Worm (Caenorhabditis elegans): ENCODE measurements around the gene pigw-1.

Gene pigw-1

ce11 chrII:2871816-2872215 is 12.9 kb downstream of the pigw-1 start, which contains the start of gene Y110A2AL.10:
Gene Y110A2AL.10, minus strand, starts transcription at chrII:2871916.
- TF ChIP-seq jun-1 (tag; optimal IDR thresholded peaks at IDR 0.05) (no peak), egl-5 (tag; optimal IDR thresholded peaks at IDR 0.05) (no peak), fkh-2 (tag; optimal IDR thresholded peaks at IDR 0.05) (no peak), daf-12 (tag; optimal IDR thresholded peaks at IDR 0.05) (no peak), ceh-82 (tag; optimal IDR thresholded peaks at IDR 0.05) (no peak), fkh-10 (GFP tag; optimal IDR thresholded peaks at IDR 0.05) (no peak), mdl-1 (tag; optimal IDR thresholded peaks at IDR 0.05) (no peak), ZK546.5 (tag; optimal IDR thresholded peaks at IDR 0.05) (no peak), nhr-25 (tag; optimal IDR thresholded peaks at IDR 0.05) (no peak), snpc-4 (tag; optimal IDR thresholded peaks at IDR 0.05) (no peak), nhr-23 (tag; optimal IDR thresholded peaks at IDR 0.05) (no peak), elt-3 (tag; optimal IDR thresholded peaks at IDR 0.05) (no peak), ama-1 (optimal IDR thresholded peaks at IDR 0.05) (no peak), unc-62 (GFP tag; optimal IDR thresholded peaks at IDR 0.05) (no peak), R02D3.7 (tag; optimal IDR thresholded peaks at IDR 0.05) (no peak), mml-1 (tag; optimal IDR thresholded peaks at IDR 0.05) (no peak), pqm-1 (tag; optimal IDR thresholded peaks at IDR 0.05) (no peak)

ce11 chrII:2867701-2868100 is 17.0 kb downstream of the pigw-1 start, which contains the start of gene Y110A2AL.2:
Gene Y110A2AL.2, plus strand, starts transcription at chrII:2868001.
- TF ChIP-seq ztf-4 (tag; optimal IDR thresholded peaks at IDR 0.05) (no peak), R02D3.7 (tag; optimal IDR thresholded peaks at IDR 0.05) (no peak), zag-1 (tag; optimal IDR thresholded peaks at IDR 0.05) (no peak), elt-3 (tag; optimal IDR thresholded peaks at IDR 0.05) (no peak), nhr-25 (tag; optimal IDR thresholded peaks at IDR 0.05) (no peak), nhr-77 (tag; optimal IDR thresholded peaks at IDR 0.05) (no peak)

ce11 chrII:2866541-2867124 is 18.1 kb downstream of the pigw-1 start, which contains the start of the genes Y110A2AL.9 and Y110A2AL.3:
Gene Y110A2AL.9, minus strand, starts transcription at chrII:2866641.
Gene Y110A2AL.3, plus strand, starts transcription at chrII:2867074.
- TF ChIP-seq pqm-1 (tag; optimal IDR thresholded peaks at IDR 0.05) (no peak), ztf-11 (tag; optimal IDR thresholded peaks at IDR 0.05) (no peak), ama-1 (optimal IDR thresholded peaks at IDR 0.05) (no peak), unc-62 (GFP tag; optimal IDR thresholded peaks at IDR 0.05) (no peak), daf-12 (tag; optimal IDR thresholded peaks at IDR 0.05) (no peak), nhr-12 (tag; optimal IDR thresholded peaks at IDR 0.05) (no peak), nhr-76 (tag; optimal IDR thresholded peaks at IDR 0.05) (no peak), egl-5 (tag; optimal IDR thresholded peaks at IDR 0.05) (no peak), nhr-25 (tag; optimal IDR thresholded peaks at IDR 0.05) (no peak), sea-2 (GFP tag; optimal IDR thresholded peaks at IDR 0.05) (no peak), nhr-67 (tag; optimal IDR thresholded peaks at IDR 0.05) (no peak), snpc-4 (tag; optimal IDR thresholded peaks at IDR 0.05) (no peak), fos-1 (tag; optimal IDR thresholded peaks at IDR 0.05) (no peak), ceh-82 (tag; optimal IDR thresholded peaks at IDR 0.05) (no peak), tbx-2 (tag; optimal IDR thresholded peaks at IDR 0.05) (no peak), mml-1 (tag; optimal IDR thresholded peaks at IDR 0.05) (no peak)

ce11 chrII:2865355-2865754 is 19.4 kb downstream of the pigw-1 start:
- TF ChIP-seq aly-2 (tag; optimal IDR thresholded peaks at IDR 0.05) = no peak
- TF ChIP-seq tbx-2 (tag; optimal IDR thresholded peaks at IDR 0.05) = no peak
- TF ChIP-seq eor-1 (tag; optimal IDR thresholded peaks at IDR 0.05) = no peak
- TF ChIP-seq ama-1 (optimal IDR thresholded peaks at IDR 0.05) = no peak
- TF ChIP-seq unc-62 (GFP tag; optimal IDR thresholded peaks at IDR 0.05) = no peak
- no peak for TF ChIP-seq ztf-4 (tag; optimal IDR thresholded peaks at IDR 0.05)
- no peak for TF ChIP-seq ceh-9 (tag; optimal IDR thresholded peaks at IDR 0.05)
- TF ChIP-seq lin-39 (tag; optimal IDR thresholded peaks at IDR 0.05) = no peak
- no peak for TF ChIP-seq nhr-77 (tag; optimal IDR thresholded peaks at IDR 0.05)
- TF ChIP-seq lin-15B (tag; optimal IDR thresholded peaks at IDR 0.05) = no peak
- TF ChIP-seq fkh-10 (GFP tag; optimal IDR thresholded peaks at IDR 0.05) = no peak
- no peak for TF ChIP-seq daf-12 (tag; optimal IDR thresholded peaks at IDR 0.05)
- TF ChIP-seq ceh-82 (tag; optimal IDR thresholded peaks at IDR 0.05) = no peak

- no peak for TF ChIP-seq hmg-11 (tag; optimal IDR thresholded peaks at IDR 0.05)
- no peak for TF ChIP-seq ztf-11 (tag; optimal IDR thresholded peaks at IDR 0.05)
- no peak for TF ChIP-seq unc-62 (GFP tag; optimal IDR thresholded peaks at IDR 0.05)
- no peak for TF ChIP-seq egl-27 (tag; optimal IDR thresholded peaks at IDR 0.05)
Measured at ce11 chrII:2864229-2864628, 20.5 kb downstream of the pigw-1 start, which contains the start of gene Y110A2AL.5. Gene Y110A2AL.5, plus strand, starts transcription at chrII:2864529.
